Fruit fly (Drosophila melanogaster) whole organism, wandering third instar larva: ENCODE results near the gene CG44836.

Experiments used
- Abd-B ChIP-seq: fragments of >200 bp; optimal IDR thresholded peaks from 2 replicates; lab custom pipeline; 2017; ENCODE audit warnings: missing biosample characterization, missing genetic modification characterization
- CG32264 ChIP-seq: fragments of 200-800 bp; sonication (Bioruptor generic); optimal IDR thresholded peaks from 2 replicates; lab custom pipeline; 2016; ENCODE audit warnings: missing biosample characterization, missing genetic modification characterization
- CG9705 ChIP-seq: fragments of 200-800 bp; sonication (Bioruptor generic); optimal IDR thresholded peaks from 2 replicates; lab custom pipeline; 2018; ENCODE audit warnings: missing biosample characterization, mild to moderate bottlenecking, missing genetic modification characterization
- CrebA ChIP-seq: fragments of 200-800 bp; sonication (Bioruptor generic); optimal IDR thresholded peaks from 2 replicates; lab custom pipeline; 2016; ENCODE audit warnings: missing biosample characterization, mild to moderate bottlenecking, missing genetic modification characterization, borderline replicate concordance
- Dfd ChIP-seq: fragments of >200 bp; optimal IDR thresholded peaks from 2 replicates; lab custom pipeline; 2017; ENCODE audit warnings: missing biosample characterization, missing genetic modification characterization
- Dif ChIP-seq: fragments of 200-275, 200-300 bp; sonication (Bioruptor generic); optimal IDR thresholded peaks from 2 replicates; lab custom pipeline; 2018; ENCODE audit warnings: missing biosample characterization, missing genetic modification characterization; ENCODE audit not compliant: partially characterized antibody
- GATAd ChIP-seq: sonication (Bioruptor generic); optimal IDR thresholded peaks from 2 replicates; lab custom pipeline; 2016; ENCODE audit warnings: missing biosample characterization, missing genetic modification characterization
- HLH106 ChIP-seq: fragments of 200-800 bp; optimal IDR thresholded peaks from 3 replicates; lab custom pipeline; 2019; ENCODE audit warnings: missing biosample characterization, mild to moderate bottlenecking, missing genetic modification characterization, moderate library complexity
- Hnf4 ChIP-seq: fragments of 200-800 bp; sonication (Bioruptor generic); optimal IDR thresholded peaks from 2 replicates; lab custom pipeline; 2016; ENCODE audit warnings: missing biosample characterization, mild to moderate bottlenecking, missing genetic modification characterization
- Hr78 ChIP-seq: fragments of >200 bp; optimal IDR thresholded peaks from 2 replicates; lab custom pipeline; 2017; ENCODE audit warnings: missing biosample characterization, missing genetic modification characterization
- Hr83 ChIP-seq: fragments of 200-300 bp; sonication (Bioruptor generic); optimal IDR thresholded peaks from 2 replicates; lab custom pipeline; 2016; ENCODE audit warnings: missing biosample characterization, mild to moderate bottlenecking, missing genetic modification characterization, moderate library complexity; ENCODE audit not compliant: poor library complexity, severe bottlenecking
- Jra ChIP-seq: sonication (Bioruptor generic); optimal IDR thresholded peaks from 2 replicates; lab custom pipeline; 2016; ENCODE audit warnings: missing biosample characterization, missing genetic modification characterization
- Mio ChIP-seq: sonication (Bioruptor generic); optimal IDR thresholded peaks from 2 replicates; lab custom pipeline; 2016; ENCODE audit warnings: missing biosample characterization, missing genetic modification characterization
- Myc ChIP-seq: fragments of >200 bp; optimal IDR thresholded peaks from 2 replicates; lab custom pipeline; 2017
- N ChIP-seq: fragments of >200 bp; optimal IDR thresholded peaks from 2 replicates; lab custom pipeline; 2018; ENCODE audit warnings: missing biosample characterization, missing external identifiers, missing genetic modification characterization
- OdsH ChIP-seq: fragments of 200-800 bp; sonication (Bioruptor generic); optimal IDR thresholded peaks from 2 replicates; lab custom pipeline; 2016; ENCODE audit warnings: missing biosample characterization, mild to moderate bottlenecking, missing genetic modification characterization
- Rel ChIP-seq, 2 experiments: fragments of 200-800 bp; sonication (Bioruptor generic) in 1 of 2; optimal IDR thresholded peaks; 2 replicates in 1 of 2; 3 replicates in 1 of 2; lab custom pipeline; 2016 to 2019; ENCODE audit warnings: mild to moderate bottlenecking in 2 of 2, missing biosample characterization in 2 of 2, missing genetic modification characterization in 2 of 2, moderate library complexity in 1 of 2
- Sp1 ChIP-seq: fragments of 200-800 bp; sonication (Bioruptor generic); optimal IDR thresholded peaks from 3 replicates; lab custom pipeline; 2019; ENCODE audit warnings: missing biosample characterization, mild to moderate bottlenecking, missing genetic modification characterization, moderate library complexity
- Vsx2 ChIP-seq: fragments of 200-300, 225-300 bp; sonication (Bioruptor generic); optimal IDR thresholded peaks from 2 replicates; lab custom pipeline; 2018; ENCODE audit warnings: missing biosample characterization, missing genetic modification characterization; ENCODE audit not compliant: partially characterized antibody
- br ChIP-seq: fragments of 200-800 bp; sonication (Bioruptor generic); optimal IDR thresholded peaks from 2 replicates; lab custom pipeline; 2016; ENCODE audit warnings: missing biosample characterization, missing genetic modification characterization
- brk ChIP-seq: fragments of 200-800 bp; sonication (Bioruptor generic); optimal IDR thresholded peaks from 2 replicates; lab custom pipeline; 2016; ENCODE audit warnings: missing biosample characterization, mild to moderate bottlenecking, missing genetic modification characterization
- dl ChIP-seq, 2 experiments: fragments of 175-275, 200-275 bp in 1 of 2; fragments of 200-275 bp in 1 of 2; sonication (Bioruptor generic); optimal IDR thresholded peaks; lab custom pipeline; 2018; ENCODE audit warnings: mild to moderate bottlenecking in 2 of 2, missing biosample characterization in 2 of 2, missing genetic modification characterization in 2 of 2, moderate library complexity in 2 of 2; ENCODE audit not compliant: partially characterized antibody in 2 of 2, insufficient read depth in 1 of 2
- dmrt93B ChIP-seq: fragments of 200-800 bp; sonication (Bioruptor generic); optimal IDR thresholded peaks from 2 replicates; lab custom pipeline; 2018; ENCODE audit warnings: missing biosample characterization, mild to moderate bottlenecking, missing genetic modification characterization
- dsf ChIP-seq: sonication (Bioruptor generic); optimal IDR thresholded peaks from 2 replicates; lab custom pipeline; 2016; ENCODE audit warnings: missing biosample characterization, missing genetic modification characterization, borderline replicate concordance
- ey ChIP-seq: fragments of 200-800 bp; sonication (Bioruptor generic); optimal IDR thresholded peaks from 2 replicates; lab custom pipeline; 2016; ENCODE audit warnings: missing biosample characterization, missing genetic modification characterization
- foxo ChIP-seq, 2 experiments: fragments of 200-800 bp; sonication (Bioruptor generic); optimal IDR thresholded peaks; 2 replicates in 1 of 2; 3 replicates in 1 of 2; lab custom pipeline; 2016 to 2017; ENCODE audit warnings: missing biosample characterization in 2 of 2, missing genetic modification characterization in 2 of 2
- fru ChIP-seq: fragments of 200-800 bp; sonication (Bioruptor generic); optimal IDR thresholded peaks from 3 replicates; lab custom pipeline; 2016; ENCODE audit warnings: missing biosample characterization, mild to moderate bottlenecking, missing genetic modification characterization
- h ChIP-seq: fragments of 200-800 bp; sonication (Bioruptor generic); optimal IDR thresholded peaks from 3 replicates; lab custom pipeline; 2016; ENCODE audit warnings: missing biosample characterization, mild to moderate bottlenecking, missing genetic modification characterization
- jim ChIP-seq: fragments of 175-275, 200-325 bp; sonication (Bioruptor generic); optimal IDR thresholded peaks from 2 replicates; lab custom pipeline; 2016; ENCODE audit warnings: missing biosample characterization, mild to moderate bottlenecking, missing genetic modification characterization
- lola ChIP-seq: fragments of >200 bp; optimal IDR thresholded peaks from 2 replicates; lab custom pipeline; 2017; ENCODE audit warnings: missing biosample characterization, missing genetic modification characterization
- pan ChIP-seq: fragments of >200 bp; optimal IDR thresholded peaks from 2 replicates; lab custom pipeline; 2017
- psq ChIP-seq: fragments of 200-800 bp; sonication (Bioruptor generic); optimal IDR thresholded peaks from 3 replicates; lab custom pipeline; 2017; ENCODE audit warnings: missing biosample characterization, mild to moderate bottlenecking, missing genetic modification characterization, moderate library complexity
- rgr ChIP-seq: fragments of 200-800 bp; sonication (Bioruptor generic); optimal IDR thresholded peaks from 3 replicates; lab custom pipeline; 2016; ENCODE audit warnings: missing biosample characterization, mild to moderate bottlenecking, missing genetic modification characterization
- sage ChIP-seq: fragments of 200-800 bp; sonication (Bioruptor generic); optimal IDR thresholded peaks from 2 replicates; lab custom pipeline; 2016; ENCODE audit warnings: missing biosample characterization, mild to moderate bottlenecking, missing genetic modification characterization
- sv ChIP-seq: fragments of 200-800 bp; sonication (Bioruptor generic); optimal IDR thresholded peaks from 3 replicates; lab custom pipeline; 2016; ENCODE audit warnings: missing biosample characterization, missing genetic modification characterization
- tai ChIP-seq: sonication (Bioruptor generic); optimal IDR thresholded peaks from 2 replicates; lab custom pipeline; 2016; ENCODE audit warnings: missing biosample characterization, missing genetic modification characterization
- woc ChIP-seq: sonication (Bioruptor generic); optimal IDR thresholded peaks from 2 replicates; lab custom pipeline; 2016; ENCODE audit warnings: missing biosample characterization, mild to moderate bottlenecking, missing genetic modification characterization

The CG44836 gene

dm6 chr3L:16385880-16386584 is 14.0 kb downstream of the CG44836 start, which contains the start of the genes Agpat3 and RAF2:
Gene Agpat3 (minus strand): TSS chr3L:16385957.
Gene RAF2 (plus strand): TSS chr3L:16386327.
- no peak for TF ChIP-seq fru (GFP tag; lab: Kevin White, UChicago)
- TF ChIP-seq dsf (GFP tag; lab: Kevin White, UChicago) = no peak
- TF ChIP-seq Dfd (GFP tag; lab: Kevin White, UChicago) = no peak
- TF ChIP-seq Hnf4 (GFP tag; lab: Kevin White, UChicago) = no peak
- peak; percentile 10 for TF ChIP-seq psq
- TF ChIP-seq rgr = no peak
- peak; percentile 68 for TF ChIP-seq HLH106 (tag; lab: Kevin White, UChicago)
- peak; percentile 3 for TF ChIP-seq woc (GFP tag; lab: Kevin White, UChicago)
- no peak for TF ChIP-seq br (GFP tag; lab: Kevin White, UChicago)
- TF ChIP-seq CG9705 (GFP tag; lab: Kevin White, UChicago) = no peak
- no peak for TF ChIP-seq CG32264 (GFP tag; lab: Kevin White, UChicago)
- TF ChIP-seq tai (GFP tag; lab: Kevin White, UChicago) = no peak
- peak; percentile 8 for TF ChIP-seq Sp1 (GFP tag; lab: Kevin White, UChicago)
- peak; percentile 26 for TF ChIP-seq ey (GFP tag; lab: Kevin White, UChicago)
- no peak for TF ChIP-seq N (GFP tag; lab: Kevin White, UChicago)
- no peak for TF ChIP-seq brk (GFP tag; lab: Kevin White, UChicago)
- peak in 1 of 2 experiments; percentile 46 for TF ChIP-seq foxo (GFP tag; optimal IDR thresholded peaks at IDR 0.05; lab: Kevin White, UChicago)
- no peak for TF ChIP-seq pan (lab: Kevin White, UChicago)
- TF ChIP-seq jim (GFP tag; lab: Kevin White, UChicago) = peak; percentile 67
- TF ChIP-seq Hr83 (GFP tag; lab: Kevin White, UChicago) = peak; percentile 55
- TF ChIP-seq OdsH (GFP tag; lab: Kevin White, UChicago) = no peak

dm6 chr3L:16385252-16385879 is 14.7 kb downstream of the CG44836 start:
- TF ChIP-seq Rel (GFP tag; optimal IDR thresholded peaks at IDR 0.05; lab: Kevin White, UChicago) (peak; percentile 3), Rel (tag; optimal IDR thresholded peaks at IDR 0.05; lab: Kevin White, UChicago) (peak; percentile 62), fru (GFP tag; lab: Kevin White, UChicago) (no peak), dl (GFP tag; optimal IDR thresholded peaks at IDR 0.05; lab: Kevin White, UChicago; ENCODE audit: insufficient read depth in 1 of 2, partially characterized antibody in 2 of 2) (no peak), Abd-B (GFP tag; lab: Kevin White, UChicago) (no peak), Dfd (GFP tag; lab: Kevin White, UChicago) (no peak), Sp1 (GFP tag; lab: Kevin White, UChicago) (peak; percentile 14), dsf (GFP tag; lab: Kevin White, UChicago) (no peak), sage (no peak), woc (GFP tag; lab: Kevin White, UChicago) (peak; percentile 0), psq (no peak), Mio (GFP tag; lab: Kevin White, UChicago) (no peak), Hr78 (GFP tag; lab: Kevin White, UChicago) (no peak), Hr83 (GFP tag; lab: Kevin White, UChicago) (no peak), Hnf4 (GFP tag; lab: Kevin White, UChicago) (peak; percentile 29), rgr (no peak), ey (GFP tag; lab: Kevin White, UChicago) (no peak), OdsH (GFP tag; lab: Kevin White, UChicago) (peak; percentile 43), foxo (GFP tag; optimal IDR thresholded peaks at IDR 0.05; lab: Kevin White, UChicago) (no peak), N (GFP tag; lab: Kevin White, UChicago) (peak; percentile 38), HLH106 (tag; lab: Kevin White, UChicago) (no peak), lola (GFP tag; lab: Kevin White, UChicago) (no peak), brk (GFP tag; lab: Kevin White, UChicago) (no peak), Jra (no peak), dmrt93B (no peak), jim (GFP tag; lab: Kevin White, UChicago) (no peak), Dif (no peak), CG9705 (GFP tag; lab: Kevin White, UChicago) (no peak), Myc (lab: Kevin White, UChicago) (no peak), pan (lab: Kevin White, UChicago) (no peak), CrebA (GFP tag; lab: Kevin White, UChicago) (peak; percentile 87), sv (GFP tag; lab: Kevin White, UChicago) (no peak), tai (GFP tag; lab: Kevin White, UChicago) (no peak), GATAd (GFP tag; lab: Kevin White, UChicago) (no peak), br (GFP tag; lab: Kevin White, UChicago) (peak; percentile 2), CG32264 (GFP tag; lab: Kevin White, UChicago) (no peak), Vsx2 (no peak), h (peak; percentile 66)
- TF ChIP-seq, all 38 proteins: peak for 9
